Fruit fly (Drosophila melanogaster) Kc167 (cell line): ENCODE measurements around the gene Gr28b.

Experiments
- Myc ChIP-seq: fragments of >200 bp; optimal IDR thresholded peaks from 2 replicates; lab custom pipeline; 2017; ENCODE audit warnings: missing external identifiers
- Sin3A ChIP-seq: fragments of >200 bp; optimal IDR thresholded peaks from 2 replicates; lab custom pipeline; 2018; ENCODE audit warnings: missing external identifiers
- h ChIP-seq: fragments of >200 bp; optimal IDR thresholded peaks from 3 replicates; lab custom pipeline; 2018; ENCODE audit warnings: missing external identifiers
- insv ChIP-seq: fragments of >200 bp; optimal IDR thresholded peaks from 3 replicates; lab custom pipeline; 2018; ENCODE audit warnings: missing external identifiers
- psq ChIP-seq: fragments of >200 bp; optimal IDR thresholded peaks from 2 replicates; lab custom pipeline; 2017; ENCODE audit warnings: missing external identifiers
- ttk ChIP-seq: sonication (Bioruptor generic); optimal IDR thresholded peaks from 2 replicates; lab custom pipeline; 2017; ENCODE audit warnings: missing external identifiers

Gr28b gene

dm6 chr2L:7494341-7495293 lies 32.6 kb upstream of the Gr28b start:
- no peak for TF ChIP-seq psq (lab: Kevin White, UChicago)
- no peak for TF ChIP-seq Sin3A (lab: Kevin White, UChicago)
- no peak for TF ChIP-seq ttk (lab: Kevin White, UChicago)
- TF ChIP-seq h (lab: Kevin White, UChicago): no peak
- no peak for TF ChIP-seq insv (lab: Kevin White, UChicago)
- no peak for TF ChIP-seq Myc (lab: Kevin White, UChicago)

DNA sequence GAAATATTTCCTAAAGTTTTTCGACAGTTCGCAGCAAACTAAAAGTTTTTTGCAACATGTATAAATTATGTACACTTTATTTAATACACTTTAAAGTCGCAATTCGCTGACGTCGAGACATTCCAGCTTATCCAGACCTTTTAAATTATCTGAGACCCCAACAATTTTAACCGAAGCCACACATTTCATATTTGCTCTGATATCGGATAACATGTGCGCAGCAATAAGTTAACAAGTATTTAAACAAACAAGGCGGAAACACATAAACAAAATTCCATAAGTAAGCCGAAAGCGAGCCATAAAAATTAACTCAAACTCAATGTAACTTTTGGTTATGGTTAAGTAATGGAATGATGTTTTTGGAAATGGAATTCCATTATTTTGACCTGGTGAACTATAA lies 31.4 kb upstream of the Gr28b start:
- TF ChIP-seq insv (lab: Kevin White, UChicago) (no peak), ttk (lab: Kevin White, UChicago) (no peak), h (lab: Kevin White, UChicago) (no peak), Myc (lab: Kevin White, UChicago) (no peak), Sin3A (lab: Kevin White, UChicago) (no peak), psq (lab: Kevin White, UChicago) (no peak)

DNA sequence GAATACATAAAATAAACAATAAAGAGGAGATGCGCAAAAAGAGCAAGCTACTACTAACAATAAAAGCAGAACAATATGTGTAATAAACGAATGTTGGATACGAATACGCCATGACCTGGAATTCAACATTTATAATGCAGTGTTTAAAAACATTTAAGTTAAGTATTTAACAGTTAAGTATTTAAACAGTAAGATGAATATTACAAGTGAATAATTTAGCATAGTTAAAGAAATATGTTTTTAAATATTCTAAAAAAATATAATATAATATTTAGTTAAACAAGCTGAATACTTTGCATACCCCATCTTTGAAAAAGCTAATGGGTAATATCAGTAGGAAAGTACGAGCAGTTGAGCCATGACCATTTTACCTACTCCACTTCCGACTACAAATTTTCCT lies 30.5 kb upstream of the Gr28b start:
- no peak for TF ChIP-seq insv (lab: Kevin White, UChicago)
- no peak for TF ChIP-seq h (lab: Kevin White, UChicago)
- no peak for TF ChIP-seq Myc (lab: Kevin White, UChicago)
- TF ChIP-seq ttk (lab: Kevin White, UChicago): no peak
- TF ChIP-seq psq (lab: Kevin White, UChicago): no peak
- no peak for TF ChIP-seq Sin3A (lab: Kevin White, UChicago)

DNA sequence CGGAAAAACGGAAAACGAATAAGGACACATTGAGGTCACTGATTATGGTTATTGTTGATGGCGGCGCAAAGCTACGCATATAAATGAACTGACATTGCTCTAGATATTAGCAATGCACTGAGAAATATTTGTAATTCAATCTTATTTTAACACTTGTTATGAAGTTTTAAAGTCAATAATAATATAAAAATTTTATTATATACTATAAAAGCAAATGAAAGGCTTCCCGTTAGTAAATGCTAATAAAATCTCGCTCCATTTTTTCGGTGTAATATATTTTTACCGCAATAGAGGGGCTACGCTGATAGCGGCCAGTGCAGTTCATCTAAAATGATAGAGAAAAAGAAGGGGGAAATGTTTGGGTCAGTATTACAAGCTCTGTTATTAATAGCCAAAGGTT lies 29.9 kb upstream of the Gr28b start:
- no peak for TF ChIP-seq psq (lab: Kevin White, UChicago)
- TF ChIP-seq h (lab: Kevin White, UChicago): no peak

DNA sequence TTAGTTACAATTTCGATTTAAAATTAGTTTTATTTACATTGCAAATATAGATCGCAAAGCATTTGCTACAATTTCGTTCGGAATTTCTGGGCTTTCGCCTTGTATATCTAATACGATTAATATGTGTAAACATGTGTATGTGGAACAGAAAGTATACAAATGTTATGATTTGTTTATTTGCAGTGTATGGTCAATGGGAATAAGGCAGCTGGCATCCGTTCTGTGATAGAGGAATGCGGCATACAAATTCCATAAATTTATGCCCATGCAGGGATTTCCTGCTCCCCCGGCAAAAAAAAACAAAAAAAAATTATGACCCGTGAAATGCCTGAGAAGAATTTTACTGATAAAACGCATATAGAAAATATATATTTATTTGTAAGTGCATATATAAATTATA lies 24.2 kb upstream of the Gr28b start:
- TF ChIP-seq Myc (lab: Kevin White, UChicago): no peak
- no peak for TF ChIP-seq h (lab: Kevin White, UChicago)
- TF ChIP-seq psq (lab: Kevin White, UChicago): no peak

DNA sequence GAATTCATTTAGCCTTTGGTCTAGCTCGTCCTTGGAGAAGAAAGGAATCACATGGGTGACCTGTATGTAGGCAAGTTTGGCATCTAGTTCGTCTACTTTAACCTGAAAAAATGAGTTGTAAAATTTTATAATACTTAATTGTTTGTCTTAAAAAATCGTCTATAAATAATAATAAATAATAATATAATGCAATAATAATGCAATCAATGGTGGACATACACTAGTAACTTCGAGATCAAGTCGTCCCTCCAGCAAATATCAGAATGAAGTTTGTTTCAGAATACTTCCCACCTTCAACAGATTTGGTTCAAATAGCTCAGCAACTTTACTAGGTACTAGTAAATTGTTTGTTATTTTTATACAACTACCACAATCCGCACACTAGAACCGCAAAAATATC lies 12.4 kb upstream of the Gr28b start, which contains the start of gene CG6441:
TSS of gene CG6441 (plus strand) at position 301 of the 400 bp plus-strand sequence.
- TF ChIP-seq Myc (lab: Kevin White, UChicago): no peak
- TF ChIP-seq Sin3A (lab: Kevin White, UChicago): no peak
- no peak for TF ChIP-seq ttk (lab: Kevin White, UChicago)
- TF ChIP-seq h (lab: Kevin White, UChicago): no peak
- TF ChIP-seq insv (lab: Kevin White, UChicago): no peak
- TF ChIP-seq psq (lab: Kevin White, UChicago): no peak

dm6 chr2L:7473248-7473647 lies 11.2 kb upstream of the Gr28b start:
- TF ChIP-seq Sin3A (lab: Kevin White, UChicago) (no peak), Myc (lab: Kevin White, UChicago) (no peak), h (lab: Kevin White, UChicago) (no peak), insv (lab: Kevin White, UChicago) (no peak)

dm6 chr2L:7466304-7466703 lies 4.3 kb upstream of the Gr28b start, which contains the start of gene CG6055:
TSS of gene CG6055 (plus strand) at chr2L:7466543.
- no peak for TF ChIP-seq Sin3A (lab: Kevin White, UChicago)
- TF ChIP-seq ttk (lab: Kevin White, UChicago): no peak
- TF ChIP-seq insv (lab: Kevin White, UChicago): no peak
- TF ChIP-seq psq (lab: Kevin White, UChicago): no peak
- TF ChIP-seq Myc (lab: Kevin White, UChicago): no peak
- TF ChIP-seq h (lab: Kevin White, UChicago): no peak

- TF ChIP-seq ttk (lab: Kevin White, UChicago) (no peak), Myc (lab: Kevin White, UChicago) (no peak), h (lab: Kevin White, UChicago) (no peak), psq (lab: Kevin White, UChicago) (no peak), Sin3A (lab: Kevin White, UChicago) (no peak), insv (lab: Kevin White, UChicago) (no peak)
Observed at dm6 chr2L:7454112-7454511, 7.9 kb downstream of the Gr28b start, which contains the start of gene Gr28a. TSS of gene Gr28a (minus strand) at chr2L:7454212.

- TF ChIP-seq insv (lab: Kevin White, UChicago): no peak
- TF ChIP-seq h (lab: Kevin White, UChicago): no peak
- TF ChIP-seq Myc (lab: Kevin White, UChicago): no peak
- no peak for TF ChIP-seq ttk (lab: Kevin White, UChicago)
- no peak for TF ChIP-seq psq (lab: Kevin White, UChicago)
- TF ChIP-seq Sin3A (lab: Kevin White, UChicago): no peak
Observed at dm6 chr2L:7452093-7452492, 10.0 kb downstream of the Gr28b start.

DNA sequence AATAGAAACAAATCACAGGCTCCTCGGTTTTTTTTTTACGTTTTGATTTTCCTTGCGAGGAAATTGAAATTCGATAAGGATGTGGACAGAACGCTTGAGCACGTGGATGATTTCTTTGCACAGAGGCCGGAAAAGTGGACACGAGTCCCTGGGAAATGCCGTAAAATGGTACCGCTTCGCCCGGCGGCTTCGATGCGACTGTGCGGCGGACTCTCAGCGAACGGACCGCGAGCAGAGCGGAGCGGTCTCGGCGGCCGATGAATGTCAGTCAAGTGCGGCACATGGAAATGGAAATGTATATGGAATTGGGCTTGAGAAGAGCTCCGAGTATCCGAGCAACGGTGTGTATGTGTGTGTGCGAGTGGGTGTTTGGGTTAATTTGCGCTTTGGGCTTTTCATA lies 11.1 kb downstream of the Gr28b start, which contains the start of gene santa-maria:
TSS of gene santa-maria (minus strand) at position 279 of the 400 bp plus-strand sequence.
- TF ChIP-seq psq (lab: Kevin White, UChicago) (no peak), insv (lab: Kevin White, UChicago) (no peak), ttk (lab: Kevin White, UChicago) (no peak), Sin3A (lab: Kevin White, UChicago) (no peak), Myc (lab: Kevin White, UChicago) (no peak), h (lab: Kevin White, UChicago) (no peak)
